Worm (Caenorhabditis elegans): ENCODE data around the gene F38A1.15.

DNA sequence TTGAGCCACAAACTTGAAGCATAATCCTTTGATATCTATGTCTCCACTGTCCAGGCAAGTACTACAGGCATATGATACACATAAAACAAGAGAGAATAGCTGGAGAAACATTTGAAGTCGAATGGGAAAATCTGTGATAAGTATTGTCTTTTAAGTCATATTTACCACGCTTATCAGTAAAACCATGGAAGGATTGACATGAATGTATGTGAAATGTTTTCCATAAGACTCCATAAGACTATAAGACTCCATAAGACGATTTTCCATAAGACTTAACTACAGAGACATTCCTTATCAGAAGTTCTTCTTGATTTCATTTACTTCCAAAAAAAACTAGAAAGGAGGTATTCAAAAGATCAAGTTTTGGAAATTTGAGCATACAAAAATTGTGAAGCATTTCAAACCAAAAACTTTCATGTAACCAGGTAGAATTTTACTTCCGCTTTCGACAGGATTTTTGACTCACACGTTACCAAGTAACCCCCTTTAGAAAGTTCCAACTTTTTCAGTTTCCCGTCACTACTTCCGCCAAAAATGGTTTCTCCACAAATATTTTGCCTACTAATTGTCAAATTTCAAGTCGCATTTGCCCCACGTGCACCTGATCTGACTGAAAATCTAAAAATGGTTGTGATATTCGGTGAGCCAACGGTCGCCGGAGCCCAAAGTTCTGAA lies 3.7 kb upstream of the F38A1.15 start, which contains the start of the genes clec-165 and F38A1.11:
- TF ChIP-seq scrt-1 (GFP tag; IDR thresholded peaks at IDR 0.05): no peak
- no peak for TF ChIP-seq pes-1 (GFP tag; IDR thresholded peaks at IDR 0.05)
- TF ChIP-seq tbx-37 (GFP tag; conservative IDR thresholded peaks at IDR 0.05): no peak
- TF ChIP-seq ama-1 (optimal IDR thresholded peaks at IDR 0.05): no peak
- TF ChIP-seq F13C5.2 (tag; optimal IDR thresholded peaks at IDR 0.05): no peak
- no peak for TF ChIP-seq ceh-13 (GFP tag; optimal IDR thresholded peaks at IDR 0.05)
- TF ChIP-seq ceh-36 (tag; optimal IDR thresholded peaks at IDR 0.05): no peak
- TF ChIP-seq flt-1 (GFP tag; IDR thresholded peaks at IDR 0.05): no peak
- TF ChIP-seq hnd-1 (tag; optimal IDR thresholded peaks at IDR 0.05): no peak
